Worm (Caenorhabditis elegans) whole organism, L2 larva: ENCODE measurements around the gene Y66D12A.3.

Experiments used
- ceh-16 ChIP-seq: fragments of 150-350 bp; optimal IDR thresholded peaks from 2 replicates; lab custom pipeline; 2014; ENCODE audit warnings: missing biosample characterization, missing genetic modification characterization
- dmd-4 ChIP-seq: sonication (generic microtip); optimal IDR thresholded peaks from 2 replicates; lab custom pipeline; 2017; ENCODE audit warnings: missing biosample characterization, missing genetic modification characterization
- lin-39 ChIP-seq: fragments of 150-350 bp; optimal IDR thresholded peaks from 2 replicates; lab custom pipeline; 2014; ENCODE audit warnings: missing biosample characterization, missing genetic modification reagents, missing genetic modification characterization
- mab-5 ChIP-seq: fragments of 150-350 bp; optimal IDR thresholded peaks from 2 replicates; lab custom pipeline; 2014; ENCODE audit warnings: missing biosample characterization, missing genetic modification characterization
- nhr-12 ChIP-seq: fragments of 150-350 bp; optimal IDR thresholded peaks from 2 replicates; lab custom pipeline; 2014; ENCODE audit warnings: missing biosample characterization, missing genetic modification characterization

- TF ChIP-seq lin-39 (tag; lab: Kevin White, UChicago) = no peak
- no peak for TF ChIP-seq mab-5 (tag; lab: Kevin White, UChicago)
- no peak for TF ChIP-seq dmd-4 (tag; lab: Kevin White, UChicago)
- no peak for TF ChIP-seq ceh-16 (tag; lab: Kevin White, UChicago)
- no peak for TF ChIP-seq nhr-12 (tag; lab: Kevin White, UChicago)
These were observed 21.2 kb upstream of the Y66D12A.3 start, which contains the start of gene psme-3 for ce11 chrIII:11567837-11568236.
